Worm (Caenorhabditis elegans): ENCODE data around the gene C18A11.2.
A peak's percentile ranks its signal among the peaks of the same experiment; 100 is the strongest.

C18A11.2 gene

ce11 chrX:8019665-8020064, 47.7 kb upstream of the C18A11.2 start (continued):
- TF ChIP-seq tbx-2 (tag; optimal IDR thresholded peaks at IDR 0.05): peak; percentile 66
- no peak for TF ChIP-seq nhr-232 (tag; optimal IDR thresholded peaks at IDR 0.05)
- no peak for TF ChIP-seq nhr-11 (tag; optimal IDR thresholded peaks at IDR 0.05)
- peak; percentile 34 for TF ChIP-seq ceh-19 (GFP tag; optimal IDR thresholded peaks at IDR 0.05)
- no peak for TF ChIP-seq gmeb-2 (tag; optimal IDR thresholded peaks at IDR 0.05)
- TF ChIP-seq madf-2 (tag; optimal IDR thresholded peaks at IDR 0.05): no peak
- TF ChIP-seq dve-1 (tag; optimal IDR thresholded peaks at IDR 0.05): peak; percentile 21
- no peak for TF ChIP-seq pax-1 (tag; optimal IDR thresholded peaks at IDR 0.05)
- TF ChIP-seq ceh-6 (GFP tag; optimal IDR thresholded peaks at IDR 0.05): no peak
- TF ChIP-seq ceh-31 (tag; optimal IDR thresholded peaks at IDR 0.05): peak; percentile 65
- TF ChIP-seq ama-1 (optimal IDR thresholded peaks at IDR 0.05): no peak
- no peak for TF ChIP-seq mec-3 (tag; optimal IDR thresholded peaks at IDR 0.05; ENCODE audit: borderline replicate concordance)
- TF ChIP-seq hlh-13 (GFP tag; optimal IDR thresholded peaks at IDR 0.05): no peak
- TF ChIP-seq ref-2 (tag; optimal IDR thresholded peaks at IDR 0.05): no peak
- TF ChIP-seq dmd-4 (tag; optimal IDR thresholded peaks at IDR 0.05; ENCODE audit: borderline replicate concordance): no peak
- TF ChIP-seq elt-2 (tag; optimal IDR thresholded peaks at IDR 0.05): no peak
- no peak for TF ChIP-seq ceh-24 (tag; optimal IDR thresholded peaks at IDR 0.05)
- TF ChIP-seq pros-1 (tag; optimal IDR thresholded peaks at IDR 0.05): peak; percentile 68
- no peak for TF ChIP-seq syd-9 (tag; optimal IDR thresholded peaks at IDR 0.05)
- peak; percentile 25 for TF ChIP-seq ceh-14 (tag; optimal IDR thresholded peaks at IDR 0.05)
- no peak for TF ChIP-seq K02D7.2 (tag; optimal IDR thresholded peaks at IDR 0.05)
- TF ChIP-seq ceh-9 (tag; optimal IDR thresholded peaks at IDR 0.05): no peak
- TF ChIP-seq sox-4 (tag; optimal IDR thresholded peaks at IDR 0.05): no peak
- peak; percentile 31 for TF ChIP-seq nfya-1 (tag; optimal IDR thresholded peaks at IDR 0.05)
- no peak for TF ChIP-seq che-1 (tag; optimal IDR thresholded peaks at IDR 0.05)
- no peak for TF ChIP-seq ceh-48 (tag; optimal IDR thresholded peaks at IDR 0.05)
- TF ChIP-seq unc-3 (GFP tag; conservative IDR thresholded peaks at IDR 0.05): no peak
- TF ChIP-seq unc-3 (tag; optimal IDR thresholded peaks at IDR 0.05): no peak
- TF ChIP-seq ceh-34 (tag; optimal IDR thresholded peaks at IDR 0.05): peak; percentile 24
- peak; percentile 36 for TF ChIP-seq ceh-2 (tag; optimal IDR thresholded peaks at IDR 0.05)
- no peak for TF ChIP-seq C38D4.7 (GFP tag; optimal IDR thresholded peaks at IDR 0.05)
- TF ChIP-seq rnt-1 (tag; optimal IDR thresholded peaks at IDR 0.05): no peak
- TF ChIP-seq Y22D7AL.16 (tag; optimal IDR thresholded peaks at IDR 0.05): no peak
- no peak for TF ChIP-seq ztf-16 (tag; optimal IDR thresholded peaks at IDR 0.05)
- TF ChIP-seq ceh-45 (GFP tag; IDR thresholded peaks at IDR 0.05): no peak; the same call in 1 of the 2 replicates
- no peak for TF ChIP-seq fkh-6 (tag; optimal IDR thresholded peaks at IDR 0.05)
- TF ChIP-seq hlh-6 (tag; optimal IDR thresholded peaks at IDR 0.05): no peak
- TF ChIP-seq pat-9 (tag; optimal IDR thresholded peaks at IDR 0.05): no peak
- no peak for TF ChIP-seq hlh-8 (tag; optimal IDR thresholded peaks at IDR 0.05)
- TF ChIP-seq elt-4 (tag; optimal IDR thresholded peaks at IDR 0.05): no peak
- TF ChIP-seq fax-1 (tag; optimal IDR thresholded peaks at IDR 0.05): no peak

ce11 chrX:8021609-8022008, 45.8 kb upstream of the C18A11.2 start:
- TF ChIP-seq ets-4 (tag; optimal IDR thresholded peaks at IDR 0.05) (no peak), hlh-30 (tag; optimal IDR thresholded peaks at IDR 0.05; ENCODE audit: insufficient read depth) (peak; percentile 81), C08G9.2 (tag; optimal IDR thresholded peaks at IDR 0.05) (peak; percentile 5), ceh-18 (tag; optimal IDR thresholded peaks at IDR 0.05) (peak; percentile 78), ceh-19 (GFP tag; optimal IDR thresholded peaks at IDR 0.05) (no peak), ceh-31 (tag; optimal IDR thresholded peaks at IDR 0.05) (peak; percentile 44), ref-2 (tag; optimal IDR thresholded peaks at IDR 0.05) (peak; percentile 4), hlh-8 (tag; optimal IDR thresholded peaks at IDR 0.05) (no peak), unc-42 (tag; optimal IDR thresholded peaks at IDR 0.05) (peak; percentile 35)
